Worm (Caenorhabditis elegans): ENCODE measurements around the gene C08F11.10.
"Not testable (repeated sequence)": the region's sequence is repeated elsewhere in the genome, so short reads cannot be mapped to it uniquely, and the experiment has no call there.

DNA sequence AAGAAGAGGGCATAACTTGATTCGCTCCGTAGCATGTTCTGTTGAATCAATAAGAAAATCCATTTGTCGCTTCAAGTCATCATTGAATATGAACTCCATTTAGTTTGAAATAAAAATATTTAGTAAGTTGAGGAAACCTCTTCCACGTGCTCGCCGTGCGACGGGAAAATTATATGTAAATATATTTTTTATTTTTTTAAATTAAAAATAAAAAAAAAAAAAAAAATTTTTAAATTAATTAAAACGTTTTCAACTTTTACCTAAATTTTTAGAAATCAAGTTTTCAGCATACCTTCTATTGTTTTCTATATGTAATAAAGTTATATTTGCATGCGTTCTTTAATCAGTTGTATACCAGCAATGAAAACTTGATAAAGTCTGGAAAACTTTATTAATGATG is 10.4 kb upstream of the C08F11.10 start, which contains the start of gene Y45F10C.1:
- not testable (repeated sequence) for TF ChIP-seq attf-3 (GFP tag; conservative IDR thresholded peaks at IDR 0.05); lir-1 (GFP tag; conservative IDR thresholded peaks at IDR 0.05); F39B2.1 (GFP tag; IDR thresholded peaks at IDR 0.05)

All from whole organism, young adult.